Worm (Caenorhabditis elegans) whole organism, L4 larva: ENCODE data around the gene jmjd-3.1.

Source experiments
- D1046.2 ChIP-seq: fragments of 200-800 bp; sonication (Bioruptor generic); IDR thresholded peaks from 2 replicates; pipeline ENCODE4 v1.3.6; 2022; ENCODE audit warnings: missing genetic modification characterization, missing compliant biosample characterization
- F26F4.8 ChIP-seq: fragments of 200-800 bp; sonication (Bioruptor generic); conservative IDR thresholded peaks from 2 replicates; pipeline ENCODE4 v1.3.6; 2022; ENCODE audit warnings: missing genetic modification characterization, missing compliant biosample characterization
- F44E2.7 ChIP-seq: fragments of 200-800 bp; sonication (Bioruptor generic); IDR thresholded peaks from 2 replicates; pipeline ENCODE4 v2.1.2; 2022; ENCODE audit warnings: missing genetic modification characterization, missing compliant biosample characterization
- T20F7.1 ChIP-seq: fragments of 200-800 bp; sonication (Bioruptor generic); optimal IDR thresholded peaks from 2 replicates; lab custom pipeline; 2018; ENCODE audit warnings: mild to moderate bottlenecking, missing genetic modification characterization, missing compliant biosample characterization
- T26A8.4 ChIP-seq: fragments of 200-800 bp; sonication (Bioruptor generic); IDR thresholded peaks from 2 replicates; pipeline ENCODE4 v1.3.6; 2022; ENCODE audit warnings: missing genetic modification characterization, missing compliant biosample characterization
- Y5F2A.4 ChIP-seq: fragments of 200-800 bp; sonication (Bioruptor generic); optimal IDR thresholded peaks from 2 replicates; lab custom pipeline; 2018; ENCODE audit warnings: mild to moderate bottlenecking, missing genetic modification characterization, missing compliant biosample characterization
- Y75B8A.6 ChIP-seq: fragments of 200-800 bp; sonication (Bioruptor generic); IDR thresholded peaks from 2 replicates; pipeline ENCODE4 v1.3.6; 2022; ENCODE audit warnings: missing genetic modification reagents, missing genetic modification characterization, missing compliant biosample characterization
- ZK546.5 ChIP-seq, 2 experiments: sonication (generic microtip); optimal IDR thresholded peaks; 2 replicates each; lab custom pipeline; 2017; ENCODE audit warnings: missing biosample characterization in 2 of 2, missing genetic modification characterization in 2 of 2
- aha-1 ChIP-seq: fragments of 150-350 bp; peaks from one replicate; lab custom pipeline; 2014; ENCODE audit warnings: missing biosample characterization, missing genetic modification characterization
- ama-1 ChIP-seq: fragments of 150-350 bp; optimal IDR thresholded peaks from 2 replicates; lab custom pipeline; 2014; ENCODE audit warnings: inconsistent platforms, mixed read lengths
- attf-4 ChIP-seq: sonication (generic microtip); optimal IDR thresholded peaks from 3 replicates; lab custom pipeline; 2017; ENCODE audit warnings: missing biosample characterization, missing genetic modification characterization
- ceh-20 ChIP-seq: fragments of 200-800 bp; sonication (Bioruptor generic); IDR thresholded peaks from 2 replicates; pipeline ENCODE4 v1.3.6; 2022; ENCODE audit warnings: missing genetic modification reagents, missing genetic modification characterization, missing compliant biosample characterization
- ceh-44 ChIP-seq: fragments of 200-800 bp; sonication (Bioruptor generic); IDR thresholded peaks from 2 replicates; pipeline ENCODE4 v1.3.6; 2022; ENCODE audit warnings: missing genetic modification reagents, missing genetic modification characterization, missing compliant biosample characterization
- ceh-62 ChIP-seq: sonication (generic microtip); optimal IDR thresholded peaks from 2 replicates; lab custom pipeline; 2017; ENCODE audit warnings: missing biosample characterization, missing genetic modification characterization
- ceh-82 ChIP-seq: sonication (generic microtip); optimal IDR thresholded peaks from 2 replicates; lab custom pipeline; 2017; ENCODE audit warnings: missing biosample characterization, missing genetic modification characterization
- ctbp-1 ChIP-seq: fragments of 200-800 bp; sonication (Bioruptor generic); IDR thresholded peaks from 2 replicates; pipeline ENCODE4 v1.3.6; 2022; ENCODE audit warnings: missing genetic modification reagents, missing genetic modification characterization, missing compliant biosample characterization
- daf-12 ChIP-seq: fragments of 150-350 bp; optimal IDR thresholded peaks from 2 replicates; lab custom pipeline; 2014; ENCODE audit warnings: missing biosample characterization, missing genetic modification reagents, missing genetic modification characterization
- daf-16 ChIP-seq, 3 experiments: sonication (generic microtip); optimal IDR thresholded peaks; 2 replicates each; lab custom pipeline; 2016 to 2017; ENCODE audit warnings: missing genetic modification characterization in 3 of 3, missing genetic modification reagents in 3 of 3, mild to moderate bottlenecking in 2 of 3, missing compliant biosample characterization in 2 of 3, missing biosample characterization in 1 of 3, moderate library complexity in 1 of 3
- daf-19 ChIP-seq: fragments of 200-800 bp; sonication (Bioruptor generic); conservative IDR thresholded peaks from 2 replicates; pipeline ENCODE4 v1.3.6; 2022; ENCODE audit warnings: missing genetic modification characterization, missing compliant biosample characterization
- dpl-1 ChIP-seq: fragments of 150-350 bp; optimal IDR thresholded peaks from 2 replicates; lab custom pipeline; 2014; ENCODE audit warnings: missing biosample characterization, missing genetic modification reagents, missing genetic modification characterization
- egl-27 ChIP-seq: sonication (generic microtip); optimal IDR thresholded peaks from 3 replicates; lab custom pipeline; 2017; ENCODE audit warnings: missing biosample characterization, missing genetic modification reagents, missing genetic modification characterization
- fos-1 ChIP-seq: fragments of 150-350 bp; optimal IDR thresholded peaks from 2 replicates; lab custom pipeline; 2014; ENCODE audit warnings: missing biosample characterization, missing genetic modification characterization
- hlh-11 ChIP-seq: fragments of 200-800 bp; sonication (Bioruptor generic); optimal IDR thresholded peaks from 2 replicates; lab custom pipeline; 2018; ENCODE audit warnings: mild to moderate bottlenecking, missing genetic modification characterization, missing compliant biosample characterization
- hmg-1.1 ChIP-seq: fragments of 200-800 bp; sonication (Bioruptor generic); IDR thresholded peaks from 2 replicates; pipeline ENCODE4 v1.3.6; 2022; ENCODE audit warnings: missing genetic modification reagents, missing genetic modification characterization, missing compliant biosample characterization
- jun-1 ChIP-seq: fragments of 150-350 bp; optimal IDR thresholded peaks from 2 replicates; lab custom pipeline; 2014; ENCODE audit warnings: missing biosample characterization, missing genetic modification reagents, missing genetic modification characterization
- lin-38 ChIP-seq: fragments of 200-800 bp; sonication (Bioruptor generic); IDR thresholded peaks from 2 replicates; pipeline ENCODE4 v1.3.6; 2022; ENCODE audit warnings: missing genetic modification reagents, missing genetic modification characterization, missing compliant biosample characterization
- lin-39 ChIP-seq: fragments of 150-350 bp; optimal IDR thresholded peaks from 2 replicates; lab custom pipeline; 2014; ENCODE audit warnings: missing biosample characterization, missing genetic modification reagents, missing genetic modification characterization
- madf-5 ChIP-seq, 2 experiments: fragments of 200-800 bp; sonication (Bioruptor generic); IDR thresholded peaks; 2 replicates each; pipeline ENCODE4 v1.3.6; 2022; ENCODE audit warnings: missing compliant biosample characterization in 2 of 2, missing genetic modification characterization in 2 of 2
- madf-9 ChIP-seq: fragments of 200-800 bp; sonication (Bioruptor generic); conservative IDR thresholded peaks from 2 replicates; pipeline ENCODE4 v1.3.6; 2022; ENCODE audit warnings: missing genetic modification reagents, missing genetic modification characterization, missing compliant biosample characterization
- mdt-29 ChIP-seq: fragments of 200-800 bp; sonication (Bioruptor generic); IDR thresholded peaks from 2 replicates; pipeline ENCODE4 v1.3.6; 2022; ENCODE audit warnings: missing genetic modification reagents, missing genetic modification characterization, missing compliant biosample characterization
- mep-1 ChIP-seq: fragments of 150-350 bp; sonication (generic microtip); optimal IDR thresholded peaks from 3 replicates; lab custom pipeline; 2014; ENCODE audit warnings: missing biosample characterization, missing genetic modification characterization
- mxl-2 ChIP-seq: fragments of 200-800 bp; sonication (Bioruptor generic); conservative IDR thresholded peaks from 2 replicates; pipeline ENCODE4 v1.3.6; 2022; ENCODE audit warnings: missing genetic modification reagents, missing genetic modification characterization, missing compliant biosample characterization
- nhr-10 ChIP-seq: fragments of 150-350 bp; optimal IDR thresholded peaks from 2 replicates; lab custom pipeline; 2014; ENCODE audit warnings: missing biosample characterization, missing genetic modification characterization
- nhr-102 ChIP-seq: sonication (generic microtip); optimal IDR thresholded peaks from 2 replicates; lab custom pipeline; 2016; ENCODE audit warnings: mild to moderate bottlenecking, missing genetic modification characterization, moderate library complexity, missing compliant biosample characterization
- nhr-25 ChIP-seq: sonication (generic microtip); optimal IDR thresholded peaks from 2 replicates; lab custom pipeline; 2017; ENCODE audit warnings: missing genetic modification characterization, mild to moderate bottlenecking, missing compliant biosample characterization, antibody characterized with exemption, moderate library complexity, borderline replicate concordance; ENCODE audit not compliant: insufficient read depth
- nhr-28 ChIP-seq: fragments of 150-350 bp; optimal IDR thresholded peaks from 2 replicates; lab custom pipeline; 2014; ENCODE audit warnings: missing biosample characterization, missing genetic modification characterization
- nhr-42 ChIP-seq: fragments of 200-800 bp; sonication (Bioruptor generic); IDR thresholded peaks from 2 replicates; pipeline ENCODE4 v1.3.6; 2022; ENCODE audit warnings: missing genetic modification characterization, missing compliant biosample characterization
- nhr-6 ChIP-seq: fragments of 150-350 bp; optimal IDR thresholded peaks from 2 replicates; lab custom pipeline; 2014; ENCODE audit warnings: missing biosample characterization, missing genetic modification characterization
- nhr-77 ChIP-seq: fragments of 150-350 bp; optimal IDR thresholded peaks from 2 replicates; lab custom pipeline; 2014; ENCODE audit warnings: missing biosample characterization, missing genetic modification characterization
- saeg-2 ChIP-seq: fragments of 200-800 bp; sonication (Bioruptor generic); IDR thresholded peaks from 2 replicates; pipeline ENCODE4 v1.3.6; 2022; ENCODE audit warnings: missing genetic modification reagents, missing genetic modification characterization, missing compliant biosample characterization
- set-16 ChIP-seq: fragments of 200-800 bp; sonication (Bioruptor generic); IDR thresholded peaks from 2 replicates; pipeline ENCODE4 v1.3.6; 2022; ENCODE audit warnings: missing genetic modification reagents, missing genetic modification characterization, missing compliant biosample characterization
- skn-1 ChIP-seq: fragments of 150-350 bp; optimal IDR thresholded peaks from 2 replicates; lab custom pipeline; 2014; ENCODE audit warnings: missing biosample characterization, missing genetic modification characterization
- snpc-1.2 ChIP-seq: fragments of 200-800 bp; sonication (Bioruptor generic); IDR thresholded peaks from 2 replicates; pipeline ENCODE4 v1.3.6; 2022; ENCODE audit warnings: missing genetic modification reagents, missing genetic modification characterization, missing compliant biosample characterization
- spr-1 ChIP-seq: sonication (generic microtip); optimal IDR thresholded peaks from 2 replicates; lab custom pipeline; 2016; ENCODE audit warnings: mild to moderate bottlenecking, missing genetic modification characterization, missing compliant biosample characterization
- spr-3 ChIP-seq: fragments of 200-800 bp; sonication (Bioruptor generic); optimal IDR thresholded peaks from 2 replicates; lab custom pipeline; 2018; ENCODE audit warnings: mild to moderate bottlenecking, missing genetic modification characterization, missing compliant biosample characterization
- unc-130 ChIP-seq: sonication (generic microtip); optimal IDR thresholded peaks from 2 replicates; lab custom pipeline; 2016; ENCODE audit warnings: missing genetic modification reagents, missing genetic modification characterization, missing compliant biosample characterization
- unc-39 ChIP-seq: sonication (generic microtip); optimal IDR thresholded peaks from 2 replicates; lab custom pipeline; 2017; ENCODE audit warnings: missing biosample characterization, missing genetic modification characterization
- unc-62 ChIP-seq, 3 experiments: fragments of 150-350 bp in 1 of 3; sonication (generic microtip); optimal IDR thresholded peaks in 2 of 3; peaks in 1 of 3; 1 replicate in 1 of 3; 2 replicates in 2 of 3; lab custom pipeline; 2014 to 2017; ENCODE audit warnings: missing biosample characterization in 3 of 3, missing genetic modification characterization in 3 of 3, missing genetic modification reagents in 3 of 3, missing genotype in 1 of 3
- zag-1 ChIP-seq: fragments of 150-350 bp; optimal IDR thresholded peaks from 2 replicates; lab custom pipeline; 2014; ENCODE audit warnings: missing biosample characterization, missing genetic modification characterization
- zfp-3 ChIP-seq: fragments of 200-800 bp; sonication (Bioruptor generic); conservative IDR thresholded peaks from 2 replicates; pipeline ENCODE4 v1.3.6; 2022; ENCODE audit warnings: missing genetic modification reagents, missing genetic modification characterization, missing compliant biosample characterization

Gene jmjd-3.1

DNA sequence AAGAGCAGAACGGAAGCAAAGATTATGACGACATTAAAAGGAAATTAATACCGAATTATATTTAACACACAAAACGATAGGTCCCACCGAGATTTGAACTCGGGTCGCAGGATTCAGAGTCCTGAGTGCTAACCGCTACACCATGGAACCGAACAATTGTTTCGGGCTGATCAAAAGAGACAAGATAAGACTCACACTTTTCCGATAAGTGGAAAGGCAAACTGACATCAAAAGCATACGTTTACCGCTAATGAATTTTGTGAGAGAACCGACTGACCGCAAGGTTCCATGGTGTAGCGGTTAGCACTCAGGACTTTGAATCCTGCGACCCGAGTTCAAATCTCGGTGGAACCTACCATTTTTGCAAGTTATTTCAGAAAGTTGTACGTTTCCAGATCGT is 37.9 kb downstream of the jmjd-3.1 start (continued):
- TF ChIP-seq nhr-42 (GFP tag; lab: Robert Waterston, UW) (0 out of 2 replicates have a peak, but pooled peaks have one; percentile 65), fos-1 (no peak), mdt-29 (GFP tag; lab: Robert Waterston, UW) (no peak; the same call in 1 of the 2 replicates), hlh-11 (tag; lab: Kevin White, UChicago) (no peak), attf-4 (tag; lab: Kevin White, UChicago) (no peak), ZK546.5 (tag; optimal IDR thresholded peaks at IDR 0.05; lab: Kevin White, UChicago) (no peak), egl-27 (tag; lab: Kevin White, UChicago) (no peak), nhr-77 (tag; lab: Kevin White, UChicago) (no peak), F26F4.8 (GFP tag; lab: Robert Waterston, UW) (peak; percentile 92), lin-38 (no peak; the same call in none of the 2 replicates), lin-39 (tag; lab: Kevin White, UChicago) (no peak), ctbp-1 (GFP tag; lab: Robert Waterston, UW) (no peak), ceh-44 (peak; percentile 63; the same call in 1 of the 2 replicates), unc-39 (tag; lab: Kevin White, UChicago) (no peak), F44E2.7 (no peak), ceh-20 (0 out of 2 replicates have a peak, but pooled peaks have one; percentile 28), nhr-10 (no peak), T20F7.1 (GFP tag; lab: Kevin White, UChicago) (no peak), daf-16 (GFP tag; optimal IDR thresholded peaks at IDR 0.05; lab: Kevin White, UChicago) (peak; percentile 73 to 75), daf-16 (tag; optimal IDR thresholded peaks at IDR 0.05; lab: Kevin White, UChicago) (peak; percentile 73), zag-1 (no peak), nhr-28 (tag; lab: Kevin White, UChicago) (peak; percentile 15), ceh-82 (no peak), dpl-1 (GFP tag; lab: Kevin White, UChicago) (peak; percentile 36), daf-12 (no peak), D1046.2 (GFP tag; lab: Robert Waterston, UW) (no peak), nhr-25 (tag; lab: Kevin White, UChicago) (no peak), madf-5 (GFP tag; IDR thresholded peaks at IDR 0.05; lab: Robert Waterston, UW) (peak; percentile 44 to 72; a peak in 1 of 4 replicates), snpc-1.2 (GFP tag; lab: Robert Waterston, UW) (peak; percentile 87), hmg-1.1 (GFP tag; lab: Robert Waterston, UW) (peak; percentile 75), nhr-6 (peak; percentile 43), set-16 (GFP tag; lab: Robert Waterston, UW) (no peak), mxl-2 (GFP tag; lab: Robert Waterston, UW) (peak; percentile 57; the same call in 1 of the 2 replicates), spr-1 (peak; percentile 5), Y75B8A.6 (GFP tag; lab: Robert Waterston, UW) (0 out of 2 replicates have a peak, but pooled peaks have one; percentile 65), unc-62 (GFP tag; optimal IDR thresholded peaks at IDR 0.05 in 1 of 2; lab: Kevin White, UChicago) (peak in 1 of 2 experiments; percentile 57), unc-62 (tag; optimal IDR thresholded peaks at IDR 0.05; lab: Kevin White, UChicago) (no peak), aha-1 (tag; lab: Kevin White, UChicago) (peak; percentile 79), spr-3 (GFP tag; lab: Kevin White, UChicago) (peak; percentile 69), daf-19 (GFP tag; lab: Robert Waterston, UW) (0 out of 2 replicates have a peak, but pooled peaks have one; percentile 55), T26A8.4 (GFP tag; lab: Robert Waterston, UW) (peak; percentile 75; the same call in 1 of the 2 replicates), mep-1 (tag; lab: Kevin White, UChicago) (peak; percentile 40), skn-1 (tag; lab: Kevin White, UChicago) (no peak), ama-1 (lab: Kevin White, UChicago) (no peak), zfp-3 (peak; percentile 70; the same call in 1 of the 2 replicates), jun-1 (no peak), unc-130 (no peak), ceh-62 (tag; lab: Kevin White, UChicago) (no peak), nhr-102 (tag; lab: Kevin White, UChicago) (peak; percentile 67), madf-9 (GFP tag; lab: Robert Waterston, UW) (peak; percentile 75), saeg-2 (GFP tag; lab: Robert Waterston, UW) (peak; percentile 59; the same call in 1 of the 2 replicates), Y5F2A.4 (GFP tag; lab: Kevin White, UChicago) (peak; percentile 22)
